Worm (Caenorhabditis elegans) whole organism, L4 larva: ENCODE measurements around the gene mksr-2.
A peak's percentile ranks its signal among the peaks of the same experiment; 100 is the strongest.

ENCODE experiments used
- D1046.2 ChIP-seq: fragments of 200-800 bp; sonication (Bioruptor generic); IDR thresholded peaks from 2 replicates; pipeline ENCODE4 v1.3.6; 2022; ENCODE audit warnings: missing genetic modification characterization, missing compliant biosample characterization
- F26F4.8 ChIP-seq: fragments of 200-800 bp; sonication (Bioruptor generic); conservative IDR thresholded peaks from 2 replicates; pipeline ENCODE4 v1.3.6; 2022; ENCODE audit warnings: missing genetic modification characterization, missing compliant biosample characterization
- F37D6.2 ChIP-seq: sonication (generic microtip); optimal IDR thresholded peaks from 2 replicates; lab custom pipeline; 2016; ENCODE audit warnings: mild to moderate bottlenecking, missing genetic modification characterization, missing compliant biosample characterization
- F49E8.2 ChIP-seq: sonication (generic microtip); optimal IDR thresholded peaks from 2 replicates; lab custom pipeline; 2016; ENCODE audit warnings: missing compliant biosample characterization, mild to moderate bottlenecking, missing genetic modification characterization, borderline replicate concordance
- R02D3.7 ChIP-seq: fragments of 150-350 bp; sonication (generic microtip); optimal IDR thresholded peaks from 3 replicates; lab custom pipeline; 2014; ENCODE audit warnings: missing biosample characterization, missing genetic modification characterization
- T20F7.1 ChIP-seq: fragments of 200-800 bp; sonication (Bioruptor generic); optimal IDR thresholded peaks from 2 replicates; lab custom pipeline; 2018; ENCODE audit warnings: mild to moderate bottlenecking, missing genetic modification characterization, missing compliant biosample characterization
- T26A8.4 ChIP-seq: fragments of 200-800 bp; sonication (Bioruptor generic); IDR thresholded peaks from 2 replicates; pipeline ENCODE4 v1.3.6; 2022; ENCODE audit warnings: missing genetic modification characterization, missing compliant biosample characterization
- Y48G9A.11 ChIP-seq: fragments of 200-800 bp; sonication (Bioruptor generic); IDR thresholded peaks from 2 replicates; pipeline ENCODE4 v1.3.6; 2022; ENCODE audit warnings: missing genetic modification reagents, missing genetic modification characterization, missing compliant biosample characterization
- Y5F2A.4 ChIP-seq: fragments of 200-800 bp; sonication (Bioruptor generic); optimal IDR thresholded peaks from 2 replicates; lab custom pipeline; 2018; ENCODE audit warnings: mild to moderate bottlenecking, missing genetic modification characterization, missing compliant biosample characterization
- Y75B8A.6 ChIP-seq: fragments of 200-800 bp; sonication (Bioruptor generic); IDR thresholded peaks from 2 replicates; pipeline ENCODE4 v1.3.6; 2022; ENCODE audit warnings: missing genetic modification reagents, missing genetic modification characterization, missing compliant biosample characterization
- ZK337.2 ChIP-seq: fragments of 200-800 bp; sonication (Bioruptor generic); IDR thresholded peaks from 2 replicates; pipeline ENCODE4 v1.3.6; 2022; ENCODE audit warnings: missing genetic modification reagents, missing genetic modification characterization, missing compliant biosample characterization
- aha-1 ChIP-seq: fragments of 150-350 bp; peaks from one replicate; lab custom pipeline; 2014; ENCODE audit warnings: missing biosample characterization, missing genetic modification characterization
- attf-4 ChIP-seq: sonication (generic microtip); optimal IDR thresholded peaks from 3 replicates; lab custom pipeline; 2017; ENCODE audit warnings: missing biosample characterization, missing genetic modification characterization
- ceh-44 ChIP-seq: fragments of 200-800 bp; sonication (Bioruptor generic); IDR thresholded peaks from 2 replicates; pipeline ENCODE4 v1.3.6; 2022; ENCODE audit warnings: missing genetic modification reagents, missing genetic modification characterization, missing compliant biosample characterization
- ces-1 ChIP-seq: fragments of 150-350 bp; sonication (generic microtip); optimal IDR thresholded peaks from 4 replicates; lab custom pipeline; 2014; ENCODE audit warnings: missing biosample characterization, missing genetic modification reagents, missing genetic modification characterization
- ctbp-1 ChIP-seq: fragments of 200-800 bp; sonication (Bioruptor generic); IDR thresholded peaks from 2 replicates; pipeline ENCODE4 v1.3.6; 2022; ENCODE audit warnings: missing genetic modification reagents, missing genetic modification characterization, missing compliant biosample characterization
- daf-8 ChIP-seq: fragments of 200-800 bp; sonication (Bioruptor generic); IDR thresholded peaks from 2 replicates; pipeline ENCODE4 v1.3.6; 2022; ENCODE audit warnings: missing genetic modification characterization, missing compliant biosample characterization
- dmd-8 ChIP-seq: fragments of 200-800 bp; sonication (Bioruptor generic); IDR thresholded peaks from 2 replicates; pipeline ENCODE4 v1.3.6; 2022; ENCODE audit warnings: missing genetic modification characterization, missing compliant biosample characterization
- gei-8 ChIP-seq: fragments of 200-800 bp; sonication (Bioruptor generic); optimal IDR thresholded peaks from 2 replicates; lab custom pipeline; 2018; ENCODE audit warnings: mild to moderate bottlenecking, missing genetic modification characterization, missing compliant biosample characterization
- hlh-11 ChIP-seq: fragments of 200-800 bp; sonication (Bioruptor generic); optimal IDR thresholded peaks from 2 replicates; lab custom pipeline; 2018; ENCODE audit warnings: mild to moderate bottlenecking, missing genetic modification characterization, missing compliant biosample characterization
- lin-1 ChIP-seq: fragments of 200-800 bp; sonication (Bioruptor generic); IDR thresholded peaks from 2 replicates; pipeline ENCODE4 v1.3.6; 2022; ENCODE audit warnings: missing genetic modification reagents, missing genetic modification characterization, missing compliant biosample characterization
- lin-29 ChIP-seq: fragments of 200-800 bp; sonication (Bioruptor generic); IDR thresholded peaks from 2 replicates; pipeline ENCODE4 v1.3.6; 2022; ENCODE audit warnings: missing genetic modification reagents, missing genetic modification characterization, missing compliant biosample characterization
- mdt-29 ChIP-seq: fragments of 200-800 bp; sonication (Bioruptor generic); IDR thresholded peaks from 2 replicates; pipeline ENCODE4 v1.3.6; 2022; ENCODE audit warnings: missing genetic modification reagents, missing genetic modification characterization, missing compliant biosample characterization
- mes-2 ChIP-seq: sonication (generic microtip); optimal IDR thresholded peaks from 2 replicates; lab custom pipeline; 2016; ENCODE audit warnings: missing genotype, mild to moderate bottlenecking, missing genetic modification characterization, missing compliant biosample characterization; ENCODE audit not compliant: poor library complexity, severe bottlenecking
- mxl-3 ChIP-seq: fragments of 200-800 bp; sonication (Bioruptor generic); optimal IDR thresholded peaks from 2 replicates; lab custom pipeline; 2018; ENCODE audit warnings: mild to moderate bottlenecking, missing genetic modification characterization, missing compliant biosample characterization
- nhr-11 ChIP-seq: fragments of 150-350 bp; optimal IDR thresholded peaks from 2 replicates; lab custom pipeline; 2014; ENCODE audit warnings: missing biosample characterization, missing genetic modification characterization
- nhr-111 ChIP-seq: fragments of 200-800 bp; sonication (Bioruptor generic); optimal IDR thresholded peaks from 2 replicates; lab custom pipeline; 2018; ENCODE audit warnings: mild to moderate bottlenecking, missing genetic modification characterization, missing compliant biosample characterization
- nhr-41 ChIP-seq: fragments of 200-800 bp; sonication (Bioruptor generic); IDR thresholded peaks from 2 replicates; pipeline ENCODE4 v1.3.6; 2022; ENCODE audit warnings: missing genetic modification reagents, missing genetic modification characterization, missing compliant biosample characterization
- nhr-48 ChIP-seq: sonication (generic microtip); optimal IDR thresholded peaks from 2 replicates; lab custom pipeline; 2016; ENCODE audit warnings: mild to moderate bottlenecking, missing genetic modification characterization, missing compliant biosample characterization
- nhr-6 ChIP-seq: fragments of 150-350 bp; optimal IDR thresholded peaks from 2 replicates; lab custom pipeline; 2014; ENCODE audit warnings: missing biosample characterization, missing genetic modification characterization
- nhr-76 ChIP-seq: fragments of 150-350 bp; optimal IDR thresholded peaks from 2 replicates; lab custom pipeline; 2014; ENCODE audit warnings: missing biosample characterization, missing genetic modification characterization
- nhr-77 ChIP-seq: fragments of 150-350 bp; optimal IDR thresholded peaks from 2 replicates; lab custom pipeline; 2014; ENCODE audit warnings: missing biosample characterization, missing genetic modification characterization
- php-3 ChIP-seq: fragments of 200-800 bp; sonication (Bioruptor generic); IDR thresholded peaks from 2 replicates; pipeline ENCODE4 v1.3.6; 2022; ENCODE audit warnings: missing genetic modification reagents, missing genetic modification characterization, missing compliant biosample characterization
- pqm-1 ChIP-seq: sonication (generic microtip); optimal IDR thresholded peaks from 2 replicates; lab custom pipeline; 2017; ENCODE audit warnings: missing biosample characterization, missing genetic modification characterization
- sdz-12 ChIP-seq: fragments of 200-800 bp; sonication (Bioruptor generic); optimal IDR thresholded peaks from 2 replicates; lab custom pipeline; 2018; ENCODE audit warnings: mild to moderate bottlenecking, missing genetic modification characterization, missing compliant biosample characterization
- set-16 ChIP-seq: fragments of 200-800 bp; sonication (Bioruptor generic); IDR thresholded peaks from 2 replicates; pipeline ENCODE4 v1.3.6; 2022; ENCODE audit warnings: missing genetic modification reagents, missing genetic modification characterization, missing compliant biosample characterization
- unc-39 ChIP-seq: sonication (generic microtip); optimal IDR thresholded peaks from 2 replicates; lab custom pipeline; 2017; ENCODE audit warnings: missing biosample characterization, missing genetic modification characterization
- unc-62 ChIP-seq, 3 experiments: fragments of 150-350 bp in 1 of 3; sonication (generic microtip); optimal IDR thresholded peaks in 2 of 3; peaks in 1 of 3; 1 replicate in 1 of 3; 2 replicates in 2 of 3; lab custom pipeline; 2014 to 2017; ENCODE audit warnings: missing biosample characterization in 3 of 3, missing genetic modification characterization in 3 of 3, missing genetic modification reagents in 3 of 3, missing genotype in 1 of 3
- vab-7 ChIP-seq: fragments of 200-800 bp; sonication (Bioruptor generic); IDR thresholded peaks from 2 replicates; pipeline ENCODE4 v1.3.6; 2022; ENCODE audit warnings: missing genetic modification reagents, missing genetic modification characterization, missing compliant biosample characterization
- zfp-2 ChIP-seq: sonication (generic microtip); optimal IDR thresholded peaks from 2 replicates; lab custom pipeline; 2016; ENCODE audit warnings: mild to moderate bottlenecking, missing genetic modification characterization, missing compliant biosample characterization
- zfp-3 ChIP-seq: fragments of 200-800 bp; sonication (Bioruptor generic); conservative IDR thresholded peaks from 2 replicates; pipeline ENCODE4 v1.3.6; 2022; ENCODE audit warnings: missing genetic modification reagents, missing genetic modification characterization, missing compliant biosample characterization
- zip-11 ChIP-seq: fragments of 200-800 bp; sonication (Bioruptor generic); IDR thresholded peaks from 2 replicates; pipeline ENCODE4 v1.3.6; 2022; ENCODE audit warnings: missing genetic modification characterization, missing compliant biosample characterization
- ztf-11 ChIP-seq: fragments of 150-350 bp; optimal IDR thresholded peaks from 2 replicates; lab custom pipeline; 2014; ENCODE audit warnings: missing biosample characterization, missing genetic modification characterization

mksr-2 gene

ce11 chrIV:2327317-2327716 is 21.0 kb upstream of the mksr-2 start (continued):
- no peak for TF ChIP-seq ZK337.2 (GFP tag; lab: Robert Waterston, UW)
- 0 out of 2 replicates have a peak, but pooled peaks have one; percentile 5 for TF ChIP-seq F26F4.8 (GFP tag; lab: Robert Waterston, UW)

ce11 chrIV:2322998-2323397 is 16.7 kb upstream of the mksr-2 start, which contains the start of gene nsy-4:
nsy-4 (plus strand) TSS chrIV:2323271.
- peak in 1 of 2 experiments; percentile 28 for TF ChIP-seq unc-62 (GFP tag; optimal IDR thresholded peaks at IDR 0.05 in 1 of 2; lab: Kevin White, UChicago)
- TF ChIP-seq unc-62 (tag; optimal IDR thresholded peaks at IDR 0.05; lab: Kevin White, UChicago), result no peak
- no peak for TF ChIP-seq daf-8 (GFP tag; lab: Robert Waterston, UW)

- no peak for TF ChIP-seq Y75B8A.6
- TF ChIP-seq php-3 (GFP tag; lab: Robert Waterston, UW), result no peak
- no peak for TF ChIP-seq zfp-2
- TF ChIP-seq T26A8.4 (GFP tag; lab: Robert Waterston, UW), result no peak
- no peak for TF ChIP-seq sdz-12 (GFP tag; lab: Kevin White, UChicago)
- no peak for TF ChIP-seq ztf-11 (tag; lab: Kevin White, UChicago)
- TF ChIP-seq hlh-11 (tag; lab: Kevin White, UChicago), result no peak
- TF ChIP-seq lin-29 (GFP tag; lab: Robert Waterston, UW), result no peak
- TF ChIP-seq nhr-41, result no peak
These were observed 15.2 kb upstream of the mksr-2 start for ce11 chrIV:2321546-2321945.

ce11 chrIV:2320009-2320408 is 13.7 kb upstream of the mksr-2 start:
- no peak for TF ChIP-seq zip-11 (GFP tag; lab: Robert Waterston, UW)
- TF ChIP-seq php-3 (GFP tag; lab: Robert Waterston, UW), result no peak
- TF ChIP-seq aha-1 (tag; lab: Kevin White, UChicago), result peak; percentile 92
- TF ChIP-seq, all 104 proteins: peak for 1

ce11 chrIV:2316796-2317195 is 10.4 kb upstream of the mksr-2 start:
- TF ChIP-seq ztf-11 (tag; lab: Kevin White, UChicago), result no peak
- no peak for TF ChIP-seq unc-39 (tag; lab: Kevin White, UChicago)
- peak; percentile 43 for TF ChIP-seq T20F7.1 (GFP tag; lab: Kevin White, UChicago)
- TF ChIP-seq ceh-44 (GFP tag; lab: Robert Waterston, UW), result no peak
- TF ChIP-seq T26A8.4 (GFP tag; lab: Robert Waterston, UW), result no peak; the same call in 1 of the 2 replicates
- peak; percentile 53 for TF ChIP-seq mes-2 (tag; lab: Kevin White, UChicago)
- no peak for TF ChIP-seq nhr-76
- TF ChIP-seq gei-8, result no peak
- 0 out of 2 replicates have a peak, but pooled peaks have one; percentile 36 for TF ChIP-seq Y48G9A.11 (GFP tag; lab: Robert Waterston, UW)
- TF ChIP-seq zip-11 (GFP tag; lab: Robert Waterston, UW), result no peak
- no peak for TF ChIP-seq nhr-48 (tag; lab: Kevin White, UChicago)
- TF ChIP-seq set-16 (GFP tag; lab: Robert Waterston, UW), result peak; percentile 57
- TF ChIP-seq nhr-6 (tag; lab: Kevin White, UChicago), result no peak
- peak; percentile 76 for TF ChIP-seq nhr-11 (tag; lab: Kevin White, UChicago)
- no peak for TF ChIP-seq nhr-111 (GFP tag; lab: Kevin White, UChicago)
- TF ChIP-seq mxl-3, result peak; percentile 83
- TF ChIP-seq Y5F2A.4 (GFP tag; lab: Kevin White, UChicago), result no peak
- TF ChIP-seq zfp-3 (GFP tag; lab: Robert Waterston, UW), result no peak
- no peak for TF ChIP-seq ces-1 (GFP tag; lab: Kevin White, UChicago)
- TF ChIP-seq R02D3.7 (tag; lab: Kevin White, UChicago), result no peak
- no peak for TF ChIP-seq F37D6.2
- TF ChIP-seq pqm-1 (tag; lab: Kevin White, UChicago), result peak; percentile 89
- TF ChIP-seq nhr-77 (tag; lab: Kevin White, UChicago), result peak; percentile 66
- no peak for TF ChIP-seq ctbp-1 (GFP tag; lab: Robert Waterston, UW)
- no peak for TF ChIP-seq D1046.2
- TF ChIP-seq mdt-29 (GFP tag; lab: Robert Waterston, UW), result 0 out of 2 replicates have a peak, but pooled peaks have one; percentile 38
- TF ChIP-seq attf-4, result no peak
- 0 out of 2 replicates have a peak, but pooled peaks have one; percentile 35 for TF ChIP-seq lin-1 (GFP tag; lab: Robert Waterston, UW)
- no peak for TF ChIP-seq vab-7
- no peak for TF ChIP-seq dmd-8
- TF ChIP-seq F49E8.2 (tag; lab: Kevin White, UChicago), result no peak
- TF ChIP-seq aha-1 (tag; lab: Kevin White, UChicago), result peak; percentile 84
